Worm (Caenorhabditis elegans) whole organism, L1 larva: Measurements from ENCODE around the gene lhpp-1.
A peak's percentile ranks its signal among the peaks of the same experiment; 100 is the strongest.

Experiments used
- Y116A8C.19 ChIP-seq: sonication (generic microtip); optimal IDR thresholded peaks from 2 replicates; lab custom pipeline; 2016; ENCODE audit warnings: missing compliant biosample characterization, missing genetic modification characterization, borderline replicate concordance
- aha-1 ChIP-seq: fragments of 150-350 bp; optimal IDR thresholded peaks from 2 replicates; lab custom pipeline; 2014; ENCODE audit warnings: missing biosample characterization, missing genetic modification characterization
- alr-1 ChIP-seq: fragments of 200-800 bp; sonication (Bioruptor generic); optimal IDR thresholded peaks from 2 replicates; lab custom pipeline; 2018; ENCODE audit warnings: borderline replicate concordance, mild to moderate bottlenecking, missing genetic modification characterization, missing compliant biosample characterization
- ceh-82 ChIP-seq, 3 experiments: fragments of 150-350 bp in 1 of 3; sonication (generic microtip) in 2 of 3; optimal IDR thresholded peaks; 2 replicates each; lab custom pipeline; 2014 to 2017; ENCODE audit warnings: missing biosample characterization in 3 of 3, missing genetic modification characterization in 3 of 3
- ceh-88 ChIP-seq: fragments of 200-800 bp; sonication (Bioruptor generic); IDR thresholded peaks from 2 replicates; pipeline ENCODE4 v1.3.6; 2022; ENCODE audit warnings: missing genetic modification characterization, missing compliant biosample characterization
- dsc-1 ChIP-seq: sonication (generic microtip); optimal IDR thresholded peaks from 2 replicates; lab custom pipeline; 2016; ENCODE audit warnings: mild to moderate bottlenecking, missing genetic modification characterization, missing compliant biosample characterization
- efl-1 ChIP-seq, 4 experiments: fragments of 150-350 bp; optimal IDR thresholded peaks in 3 of 4; peaks in 1 of 4; 1 replicate in 1 of 4; 2 replicates in 3 of 4; lab custom pipeline; 2014; ENCODE audit warnings: missing biosample characterization in 2 of 4, missing genetic modification characterization in 2 of 4, missing genetic modification reagents in 2 of 4
- egl-27 ChIP-seq, 2 experiments: fragments of 150-350 bp in 1 of 2; sonication (generic microtip); optimal IDR thresholded peaks; 3 replicates each; lab custom pipeline; 2017 to 2018; ENCODE audit warnings: missing biosample characterization in 2 of 2, missing genetic modification characterization in 2 of 2, missing genetic modification reagents in 2 of 2
- elt-3 ChIP-seq, 6 experiments: fragments of 150-350 bp in 1 of 6; sonication (generic microtip); optimal IDR thresholded peaks; 2 replicates each; lab custom pipeline; 2017 to 2018; ENCODE audit warnings: missing biosample characterization in 6 of 6, missing genetic modification characterization in 6 of 6, inconsistent platforms in 1 of 6
- fkh-4 ChIP-seq: sonication (generic microtip); optimal IDR thresholded peaks from 2 replicates; lab custom pipeline; 2016; ENCODE audit warnings: missing compliant biosample characterization, missing genetic modification characterization, borderline replicate concordance
- fos-1 ChIP-seq: fragments of 150-350 bp; optimal IDR thresholded peaks from 2 replicates; lab custom pipeline; 2014; ENCODE audit warnings: missing biosample characterization, missing genetic modification characterization
- isw-1 ChIP-seq: fragments of 200-800 bp; sonication (Bioruptor generic); IDR thresholded peaks from 2 replicates; pipeline ENCODE4 v1.3.6; 2022; ENCODE audit warnings: missing genetic modification characterization, missing compliant biosample characterization
- jun-1 ChIP-seq: fragments of 150-350 bp; optimal IDR thresholded peaks from 2 replicates; lab custom pipeline; 2014; ENCODE audit warnings: missing biosample characterization, missing genetic modification reagents, missing genetic modification characterization
- lin-14 ChIP-seq: fragments of 200-800 bp; sonication (Bioruptor generic); optimal IDR thresholded peaks from 2 replicates; lab custom pipeline; 2018; ENCODE audit warnings: mild to moderate bottlenecking, missing genetic modification characterization, moderate library complexity, missing compliant biosample characterization
- lin-15B ChIP-seq: fragments of 150-350 bp; sonication (generic microtip); optimal IDR thresholded peaks from 3 replicates; lab custom pipeline; 2014; ENCODE audit warnings: missing biosample characterization, missing genetic modification characterization
- lin-35 ChIP-seq, 2 experiments: fragments of 150-350 bp; optimal IDR thresholded peaks; 2 replicates each; lab custom pipeline; 2014; ENCODE audit warnings: missing biosample characterization in 2 of 2, missing genetic modification characterization in 2 of 2, missing genetic modification reagents in 2 of 2
- lir-3 ChIP-seq: sonication (generic microtip); optimal IDR thresholded peaks from 2 replicates; lab custom pipeline; 2016; ENCODE audit warnings: mild to moderate bottlenecking, missing genetic modification characterization, moderate library complexity, missing compliant biosample characterization; ENCODE audit not compliant: poor library complexity
- lsy-2 ChIP-seq, 2 experiments: fragments of 150-350 bp; optimal IDR thresholded peaks; 2 replicates each; lab custom pipeline; 2014; ENCODE audit warnings: missing biosample characterization in 2 of 2, missing genetic modification characterization in 2 of 2
- mdl-1 ChIP-seq, 2 experiments: fragments of 150-350 bp; optimal IDR thresholded peaks; 2 replicates each; lab custom pipeline; 2014 to 2017; ENCODE audit warnings: missing biosample characterization in 2 of 2, missing genetic modification characterization in 2 of 2, inconsistent platforms in 1 of 2
- nhr-19 ChIP-seq: fragments of 200-800 bp; sonication (Bioruptor generic); conservative IDR thresholded peaks from 2 replicates; pipeline ENCODE4 v1.3.6; 2022; ENCODE audit warnings: missing genetic modification characterization, missing compliant biosample characterization
- nhr-20 ChIP-seq: sonication (generic microtip); optimal IDR thresholded peaks from 2 replicates; lab custom pipeline; 2016; ENCODE audit warnings: mild to moderate bottlenecking, missing genetic modification characterization, missing compliant biosample characterization
- nhr-237 ChIP-seq: fragments of 150-350 bp; optimal IDR thresholded peaks from 2 replicates; lab custom pipeline; 2014; ENCODE audit warnings: missing biosample characterization, missing genetic modification characterization
- nhr-71 ChIP-seq: sonication (generic microtip); optimal IDR thresholded peaks from 2 replicates; lab custom pipeline; 2016; ENCODE audit warnings: mild to moderate bottlenecking, missing genetic modification characterization, moderate library complexity, missing compliant biosample characterization
- nhr-76 ChIP-seq: sonication (generic microtip); optimal IDR thresholded peaks from 2 replicates; lab custom pipeline; 2017; ENCODE audit warnings: missing biosample characterization, missing genetic modification characterization
- nhr-77 ChIP-seq: fragments of 150-350 bp; optimal IDR thresholded peaks from 2 replicates; lab custom pipeline; 2014; ENCODE audit warnings: missing biosample characterization, missing genetic modification characterization
- nhr-84 ChIP-seq: sonication (generic microtip); optimal IDR thresholded peaks from 2 replicates; lab custom pipeline; 2017; ENCODE audit warnings: missing biosample characterization, missing genetic modification characterization
- nhr-85 ChIP-seq: sonication (generic microtip); peaks from one replicate; lab custom pipeline; 2016; ENCODE audit warnings: missing genetic modification characterization, inconsistent platforms, missing compliant biosample characterization
- nhr-90 ChIP-seq: sonication (generic microtip); optimal IDR thresholded peaks from 2 replicates; lab custom pipeline; 2016; ENCODE audit warnings: mild to moderate bottlenecking, missing genetic modification characterization, missing compliant biosample characterization; ENCODE audit not compliant: poor library complexity
- pag-3 ChIP-seq: sonication (generic microtip); optimal IDR thresholded peaks from 2 replicates; lab custom pipeline; 2017; ENCODE audit warnings: missing genetic modification characterization, mild to moderate bottlenecking, missing compliant biosample characterization, antibody characterized with exemption, borderline replicate concordance; ENCODE audit not compliant: insufficient read depth
- pqm-1 ChIP-seq: sonication (generic microtip); optimal IDR thresholded peaks from 3 replicates; lab custom pipeline; 2017; ENCODE audit warnings: missing biosample characterization, missing genetic modification characterization
- rnt-1 ChIP-seq: sonication (generic microtip); optimal IDR thresholded peaks from 2 replicates; lab custom pipeline; 2016; ENCODE audit warnings: mild to moderate bottlenecking, missing genetic modification characterization, moderate library complexity, missing compliant biosample characterization
- skn-1 ChIP-seq: fragments of 150-350 bp; optimal IDR thresholded peaks from 2 replicates; lab custom pipeline; 2014; ENCODE audit warnings: missing biosample characterization, missing genetic modification characterization
- snu-23 ChIP-seq: sonication (generic microtip); optimal IDR thresholded peaks from 2 replicates; lab custom pipeline; 2016; ENCODE audit warnings: missing genetic modification characterization, missing compliant biosample characterization
- tlp-1 ChIP-seq: fragments of 150-350 bp; optimal IDR thresholded peaks from 2 replicates; lab custom pipeline; 2014; ENCODE audit warnings: missing biosample characterization, missing genetic modification characterization
- unc-30 ChIP-seq: sonication (generic microtip); optimal IDR thresholded peaks from 2 replicates; lab custom pipeline; 2017; ENCODE audit warnings: missing biosample characterization, missing genetic modification characterization
- unc-98 ChIP-seq: fragments of 200-800 bp; sonication (Bioruptor generic); IDR thresholded peaks from 2 replicates; pipeline ENCODE4 v1.3.6; 2022; ENCODE audit warnings: missing genetic modification characterization, missing compliant biosample characterization
- vab-15 ChIP-seq: sonication (generic microtip); optimal IDR thresholded peaks from 2 replicates; lab custom pipeline; 2017; ENCODE audit warnings: missing genotype, mild to moderate bottlenecking, missing genetic modification characterization, missing compliant biosample characterization
- xbp-1 ChIP-seq: sonication (generic microtip); optimal IDR thresholded peaks from 2 replicates; lab custom pipeline; 2016; ENCODE audit warnings: missing genetic modification characterization, missing compliant biosample characterization
- zip-4 ChIP-seq: fragments of 200-800 bp; sonication (Bioruptor generic); optimal IDR thresholded peaks from 2 replicates; lab custom pipeline; 2018; ENCODE audit warnings: mild to moderate bottlenecking, missing genetic modification characterization, moderate library complexity, missing compliant biosample characterization
- ztf-11 ChIP-seq, 2 experiments: sonication (generic microtip); optimal IDR thresholded peaks; 2 replicates each; lab custom pipeline; 2016 to 2017; ENCODE audit warnings: missing genetic modification characterization in 2 of 2, missing biosample characterization in 1 of 2, missing compliant biosample characterization in 1 of 2
- ztf-4 ChIP-seq: fragments of 150-350 bp; optimal IDR thresholded peaks from 2 replicates; lab custom pipeline; 2014; ENCODE audit warnings: missing biosample characterization, missing genetic modification characterization

lhpp-1 gene

DNA sequence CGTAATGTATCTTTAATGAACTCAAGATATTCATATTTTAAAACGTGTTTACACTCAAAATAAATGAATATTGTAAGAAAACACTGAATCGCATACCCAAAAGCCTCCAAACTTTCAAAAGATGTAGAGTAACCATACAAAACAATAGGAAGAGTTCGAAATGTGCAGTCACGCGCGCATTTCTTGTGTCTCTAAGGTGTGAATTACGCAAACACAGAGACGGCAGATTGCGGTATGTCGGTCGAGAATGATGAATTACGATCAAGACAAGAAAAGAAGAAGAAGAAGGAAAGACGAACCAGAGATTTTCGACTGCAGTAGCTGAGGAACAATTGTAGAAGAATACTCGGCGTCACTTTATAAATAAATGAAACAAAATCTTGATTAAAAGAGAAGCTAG lies at the start of gene lhpp-1 (continued):
- TF ChIP-seq nhr-76 (tag; lab: Kevin White, UChicago) (no peak), mdl-1 (tag; optimal IDR thresholded peaks at IDR 0.05; lab: Kevin White, UChicago) (peak in 1 of 2 experiments; percentile 14), nhr-19 (no peak), vab-15 (tag; lab: Kevin White, UChicago) (no peak), nhr-77 (no peak), aha-1 (tag; lab: Kevin White, UChicago) (no peak), jun-1 (no peak), lin-35 (GFP tag; optimal IDR thresholded peaks at IDR 0.05; lab: Kevin White, UChicago) (peak; percentile 48 to 78), unc-98 (no peak), pqm-1 (tag; lab: Kevin White, UChicago) (no peak), zip-4 (GFP tag; lab: Kevin White, UChicago) (no peak), fkh-4 (tag; lab: Kevin White, UChicago) (no peak), nhr-84 (tag; lab: Kevin White, UChicago) (no peak), ztf-11 (tag; optimal IDR thresholded peaks at IDR 0.05; lab: Kevin White, UChicago) (no peak), fos-1 (no peak), ztf-4 (tag; lab: Kevin White, UChicago) (no peak), Y116A8C.19 (tag; lab: Kevin White, UChicago) (no peak), isw-1 (GFP tag; lab: Robert Waterston, UW) (no peak), lir-3 (no peak), snu-23 (peak; percentile 6), nhr-90 (tag; lab: Kevin White, UChicago) (no peak), lin-15B (tag; lab: Kevin White, UChicago) (no peak), pag-3 (tag; lab: Kevin White, UChicago) (no peak), nhr-237 (tag; lab: Kevin White, UChicago) (no peak), elt-3 (tag; optimal IDR thresholded peaks at IDR 0.05; lab: Kevin White, UChicago) (peak in 1 of 6 experiments; percentile 12), dsc-1 (tag; lab: Kevin White, UChicago) (no peak), egl-27 (tag; optimal IDR thresholded peaks at IDR 0.05; lab: Kevin White, UChicago) (no peak), ceh-88 (no peak), unc-30 (tag; lab: Kevin White, UChicago) (no peak), tlp-1 (tag; lab: Kevin White, UChicago) (no peak)
- TF ChIP-seq, all 84 proteins: peak for 13

DNA sequence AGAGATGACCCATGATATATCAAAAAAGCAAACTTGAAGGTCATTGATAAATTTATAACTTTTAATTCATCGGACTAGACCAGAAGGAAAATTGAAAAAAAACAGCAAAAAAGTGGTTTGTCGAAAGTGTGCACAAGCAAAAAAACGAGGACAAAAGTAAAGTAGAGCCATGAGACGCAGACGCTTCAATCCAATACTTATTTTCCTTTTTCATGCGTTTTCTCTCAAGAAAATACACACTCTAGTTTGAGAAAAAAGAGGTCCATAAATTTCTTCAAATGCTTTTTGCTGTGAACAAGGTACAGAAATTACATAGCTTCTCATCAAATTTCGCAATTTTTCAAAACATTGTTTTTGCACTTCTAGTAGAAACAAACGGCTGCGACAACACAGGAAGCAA lies 49.6 kb upstream of the lhpp-1 start:
- peak in 1 of 3 experiments; percentile 15 for TF ChIP-seq ceh-82 (tag; optimal IDR thresholded peaks at IDR 0.05; lab: Kevin White, UChicago)
- TF ChIP-seq lin-14 (GFP tag; lab: Kevin White, UChicago) = peak; percentile 61
- no peak for TF ChIP-seq rnt-1 (tag; lab: Kevin White, UChicago)
- peak in 1 of 6 experiments; percentile 77 for TF ChIP-seq elt-3 (tag; optimal IDR thresholded peaks at IDR 0.05; lab: Kevin White, UChicago)
- TF ChIP-seq lsy-2 (tag; optimal IDR thresholded peaks at IDR 0.05; lab: Kevin White, UChicago) = peak in 1 of 2 experiments; percentile 23

DNA sequence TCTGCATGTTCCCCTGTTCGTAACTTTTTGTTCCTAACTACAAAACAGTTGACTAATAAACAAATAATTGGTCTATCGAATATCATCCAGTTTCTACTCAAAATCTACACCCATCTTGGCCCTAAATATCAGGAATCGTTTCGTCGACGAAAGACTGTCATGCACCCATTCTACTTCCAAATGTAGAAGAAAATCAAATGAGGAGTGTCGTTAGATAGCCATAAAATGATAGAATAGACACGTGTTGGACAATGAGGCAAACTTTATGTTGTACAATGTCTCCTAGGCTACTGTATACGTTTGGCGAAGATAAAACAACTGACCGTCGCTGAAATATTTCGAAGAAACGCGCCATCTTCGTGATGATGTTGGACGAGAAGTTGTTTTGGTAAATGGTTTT lies 48.4 kb upstream of the lhpp-1 start:
- TF ChIP-seq lin-14 (GFP tag; lab: Kevin White, UChicago) (peak; percentile 8), skn-1 (tag; lab: Kevin White, UChicago) (no peak), nhr-85 (tag; lab: Kevin White, UChicago) (peak; percentile 85), efl-1 (optimal IDR thresholded peaks at IDR 0.05; lab: Kevin White, UChicago) (no peak), efl-1 (GFP tag; optimal IDR thresholded peaks at IDR 0.05 in 1 of 2; lab: Kevin White, UChicago) (peak in 1 of 2 experiments; percentile 70)

DNA sequence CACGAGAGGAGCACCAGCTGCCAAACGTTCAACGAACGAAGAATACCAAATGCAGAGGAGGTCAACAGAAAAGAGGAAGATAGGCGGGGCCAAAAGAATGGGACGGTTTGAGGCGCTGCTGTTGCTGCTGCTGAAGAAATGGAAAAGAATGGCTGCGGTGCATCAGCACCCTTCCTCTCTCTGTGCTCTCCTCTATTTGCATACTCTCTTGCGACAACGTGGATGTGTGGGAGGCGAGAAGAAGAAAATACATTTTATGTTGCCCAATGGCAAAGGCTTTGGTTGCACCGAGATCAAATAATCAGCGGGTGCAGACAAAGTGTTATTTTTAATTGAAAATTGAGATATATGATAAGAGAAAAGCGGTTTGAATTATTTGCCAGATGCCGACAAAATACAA lies 46.8 kb upstream of the lhpp-1 start:
- TF ChIP-seq mdl-1 (tag; optimal IDR thresholded peaks at IDR 0.05; lab: Kevin White, UChicago) = no peak
- TF ChIP-seq nhr-85 (tag; lab: Kevin White, UChicago) = peak; percentile 81
- TF ChIP-seq lin-14 (GFP tag; lab: Kevin White, UChicago) = peak; percentile 79
- peak; percentile 27 for TF ChIP-seq nhr-20 (tag; lab: Kevin White, UChicago)
- peak; percentile 8 for TF ChIP-seq snu-23
- TF ChIP-seq alr-1 (tag; lab: Kevin White, UChicago) = no peak
- peak; percentile 29 for TF ChIP-seq nhr-19
- TF ChIP-seq rnt-1 (tag; lab: Kevin White, UChicago) = peak; percentile 76
- TF ChIP-seq efl-1 (optimal IDR thresholded peaks at IDR 0.05; lab: Kevin White, UChicago) = peak in 1 of 2 experiments; percentile 14
- peak in 1 of 2 experiments; percentile 77 for TF ChIP-seq efl-1 (GFP tag; optimal IDR thresholded peaks at IDR 0.05 in 1 of 2; lab: Kevin White, UChicago)
- TF ChIP-seq xbp-1 (tag; lab: Kevin White, UChicago) = no peak
- peak; percentile 47 for TF ChIP-seq nhr-71 (tag; lab: Kevin White, UChicago)
